Fruit fly (Drosophila melanogaster) whole organism, wandering third instar larva: ENCODE measurements around the gene CG8202.

Experiments used
- Abd-B ChIP-seq: fragments of >200 bp; optimal IDR thresholded peaks from 2 replicates; lab custom pipeline; 2017; ENCODE audit warnings: missing biosample characterization, missing genetic modification characterization
- CG32264 ChIP-seq: fragments of 200-800 bp; sonication (Bioruptor generic); optimal IDR thresholded peaks from 2 replicates; lab custom pipeline; 2016; ENCODE audit warnings: missing biosample characterization, missing genetic modification characterization
- CG9705 ChIP-seq: fragments of 200-800 bp; sonication (Bioruptor generic); optimal IDR thresholded peaks from 2 replicates; lab custom pipeline; 2018; ENCODE audit warnings: missing biosample characterization, mild to moderate bottlenecking, missing genetic modification characterization
- CrebA ChIP-seq: fragments of 200-800 bp; sonication (Bioruptor generic); optimal IDR thresholded peaks from 2 replicates; lab custom pipeline; 2016; ENCODE audit warnings: missing biosample characterization, mild to moderate bottlenecking, missing genetic modification characterization, borderline replicate concordance
- Dfd ChIP-seq: fragments of >200 bp; optimal IDR thresholded peaks from 2 replicates; lab custom pipeline; 2017; ENCODE audit warnings: missing biosample characterization, missing genetic modification characterization
- Dif ChIP-seq: fragments of 200-275, 200-300 bp; sonication (Bioruptor generic); optimal IDR thresholded peaks from 2 replicates; lab custom pipeline; 2018; ENCODE audit warnings: missing biosample characterization, missing genetic modification characterization; ENCODE audit not compliant: partially characterized antibody
- GATAd ChIP-seq: sonication (Bioruptor generic); optimal IDR thresholded peaks from 2 replicates; lab custom pipeline; 2016; ENCODE audit warnings: missing biosample characterization, missing genetic modification characterization
- HLH106 ChIP-seq: fragments of 200-800 bp; optimal IDR thresholded peaks from 3 replicates; lab custom pipeline; 2019; ENCODE audit warnings: missing biosample characterization, mild to moderate bottlenecking, missing genetic modification characterization, moderate library complexity
- Hnf4 ChIP-seq: fragments of 200-800 bp; sonication (Bioruptor generic); optimal IDR thresholded peaks from 2 replicates; lab custom pipeline; 2016; ENCODE audit warnings: missing biosample characterization, mild to moderate bottlenecking, missing genetic modification characterization
- Hr78 ChIP-seq: fragments of >200 bp; optimal IDR thresholded peaks from 2 replicates; lab custom pipeline; 2017; ENCODE audit warnings: missing biosample characterization, missing genetic modification characterization
- Hr83 ChIP-seq: fragments of 200-300 bp; sonication (Bioruptor generic); optimal IDR thresholded peaks from 2 replicates; lab custom pipeline; 2016; ENCODE audit warnings: missing biosample characterization, mild to moderate bottlenecking, missing genetic modification characterization, moderate library complexity; ENCODE audit not compliant: poor library complexity, severe bottlenecking
- Jra ChIP-seq: sonication (Bioruptor generic); optimal IDR thresholded peaks from 2 replicates; lab custom pipeline; 2016; ENCODE audit warnings: missing biosample characterization, missing genetic modification characterization
- Mio ChIP-seq: sonication (Bioruptor generic); optimal IDR thresholded peaks from 2 replicates; lab custom pipeline; 2016; ENCODE audit warnings: missing biosample characterization, missing genetic modification characterization
- Myc ChIP-seq: fragments of >200 bp; optimal IDR thresholded peaks from 2 replicates; lab custom pipeline; 2017
- N ChIP-seq: fragments of >200 bp; optimal IDR thresholded peaks from 2 replicates; lab custom pipeline; 2018; ENCODE audit warnings: missing biosample characterization, missing external identifiers, missing genetic modification characterization
- OdsH ChIP-seq: fragments of 200-800 bp; sonication (Bioruptor generic); optimal IDR thresholded peaks from 2 replicates; lab custom pipeline; 2016; ENCODE audit warnings: missing biosample characterization, mild to moderate bottlenecking, missing genetic modification characterization
- Rel ChIP-seq, 2 experiments: fragments of 200-800 bp; sonication (Bioruptor generic) in 1 of 2; optimal IDR thresholded peaks; 2 replicates in 1 of 2; 3 replicates in 1 of 2; lab custom pipeline; 2016 to 2019; ENCODE audit warnings: mild to moderate bottlenecking in 2 of 2, missing biosample characterization in 2 of 2, missing genetic modification characterization in 2 of 2, moderate library complexity in 1 of 2
- Sp1 ChIP-seq: fragments of 200-800 bp; sonication (Bioruptor generic); optimal IDR thresholded peaks from 3 replicates; lab custom pipeline; 2019; ENCODE audit warnings: missing biosample characterization, mild to moderate bottlenecking, missing genetic modification characterization, moderate library complexity
- Vsx2 ChIP-seq: fragments of 200-300, 225-300 bp; sonication (Bioruptor generic); optimal IDR thresholded peaks from 2 replicates; lab custom pipeline; 2018; ENCODE audit warnings: missing biosample characterization, missing genetic modification characterization; ENCODE audit not compliant: partially characterized antibody
- br ChIP-seq: fragments of 200-800 bp; sonication (Bioruptor generic); optimal IDR thresholded peaks from 2 replicates; lab custom pipeline; 2016; ENCODE audit warnings: missing biosample characterization, missing genetic modification characterization
- brk ChIP-seq: fragments of 200-800 bp; sonication (Bioruptor generic); optimal IDR thresholded peaks from 2 replicates; lab custom pipeline; 2016; ENCODE audit warnings: missing biosample characterization, mild to moderate bottlenecking, missing genetic modification characterization
- dl ChIP-seq, 2 experiments: fragments of 175-275, 200-275 bp in 1 of 2; fragments of 200-275 bp in 1 of 2; sonication (Bioruptor generic); optimal IDR thresholded peaks; lab custom pipeline; 2018; ENCODE audit warnings: mild to moderate bottlenecking in 2 of 2, missing biosample characterization in 2 of 2, missing genetic modification characterization in 2 of 2, moderate library complexity in 2 of 2; ENCODE audit not compliant: partially characterized antibody in 2 of 2, insufficient read depth in 1 of 2
- dmrt93B ChIP-seq: fragments of 200-800 bp; sonication (Bioruptor generic); optimal IDR thresholded peaks from 2 replicates; lab custom pipeline; 2018; ENCODE audit warnings: missing biosample characterization, mild to moderate bottlenecking, missing genetic modification characterization
- dsf ChIP-seq: sonication (Bioruptor generic); optimal IDR thresholded peaks from 2 replicates; lab custom pipeline; 2016; ENCODE audit warnings: missing biosample characterization, missing genetic modification characterization, borderline replicate concordance
- ey ChIP-seq: fragments of 200-800 bp; sonication (Bioruptor generic); optimal IDR thresholded peaks from 2 replicates; lab custom pipeline; 2016; ENCODE audit warnings: missing biosample characterization, missing genetic modification characterization
- foxo ChIP-seq, 2 experiments: fragments of 200-800 bp; sonication (Bioruptor generic); optimal IDR thresholded peaks; 2 replicates in 1 of 2; 3 replicates in 1 of 2; lab custom pipeline; 2016 to 2017; ENCODE audit warnings: missing biosample characterization in 2 of 2, missing genetic modification characterization in 2 of 2
- fru ChIP-seq: fragments of 200-800 bp; sonication (Bioruptor generic); optimal IDR thresholded peaks from 3 replicates; lab custom pipeline; 2016; ENCODE audit warnings: missing biosample characterization, mild to moderate bottlenecking, missing genetic modification characterization
- h ChIP-seq: fragments of 200-800 bp; sonication (Bioruptor generic); optimal IDR thresholded peaks from 3 replicates; lab custom pipeline; 2016; ENCODE audit warnings: missing biosample characterization, mild to moderate bottlenecking, missing genetic modification characterization
- jim ChIP-seq: fragments of 175-275, 200-325 bp; sonication (Bioruptor generic); optimal IDR thresholded peaks from 2 replicates; lab custom pipeline; 2016; ENCODE audit warnings: missing biosample characterization, mild to moderate bottlenecking, missing genetic modification characterization
- lola ChIP-seq: fragments of >200 bp; optimal IDR thresholded peaks from 2 replicates; lab custom pipeline; 2017; ENCODE audit warnings: missing biosample characterization, missing genetic modification characterization
- pan ChIP-seq: fragments of >200 bp; optimal IDR thresholded peaks from 2 replicates; lab custom pipeline; 2017
- psq ChIP-seq: fragments of 200-800 bp; sonication (Bioruptor generic); optimal IDR thresholded peaks from 3 replicates; lab custom pipeline; 2017; ENCODE audit warnings: missing biosample characterization, mild to moderate bottlenecking, missing genetic modification characterization, moderate library complexity
- rgr ChIP-seq: fragments of 200-800 bp; sonication (Bioruptor generic); optimal IDR thresholded peaks from 3 replicates; lab custom pipeline; 2016; ENCODE audit warnings: missing biosample characterization, mild to moderate bottlenecking, missing genetic modification characterization
- sage ChIP-seq: fragments of 200-800 bp; sonication (Bioruptor generic); optimal IDR thresholded peaks from 2 replicates; lab custom pipeline; 2016; ENCODE audit warnings: missing biosample characterization, mild to moderate bottlenecking, missing genetic modification characterization
- sv ChIP-seq: fragments of 200-800 bp; sonication (Bioruptor generic); optimal IDR thresholded peaks from 3 replicates; lab custom pipeline; 2016; ENCODE audit warnings: missing biosample characterization, missing genetic modification characterization
- tai ChIP-seq: sonication (Bioruptor generic); optimal IDR thresholded peaks from 2 replicates; lab custom pipeline; 2016; ENCODE audit warnings: missing biosample characterization, missing genetic modification characterization
- usp ChIP-seq: fragments of >200 bp; optimal IDR thresholded peaks from 2 replicates; lab custom pipeline; 2017; ENCODE audit warnings: missing biosample characterization, missing genetic modification characterization
- woc ChIP-seq: sonication (Bioruptor generic); optimal IDR thresholded peaks from 2 replicates; lab custom pipeline; 2016; ENCODE audit warnings: missing biosample characterization, mild to moderate bottlenecking, missing genetic modification characterization

Gene CG8202

DNA sequence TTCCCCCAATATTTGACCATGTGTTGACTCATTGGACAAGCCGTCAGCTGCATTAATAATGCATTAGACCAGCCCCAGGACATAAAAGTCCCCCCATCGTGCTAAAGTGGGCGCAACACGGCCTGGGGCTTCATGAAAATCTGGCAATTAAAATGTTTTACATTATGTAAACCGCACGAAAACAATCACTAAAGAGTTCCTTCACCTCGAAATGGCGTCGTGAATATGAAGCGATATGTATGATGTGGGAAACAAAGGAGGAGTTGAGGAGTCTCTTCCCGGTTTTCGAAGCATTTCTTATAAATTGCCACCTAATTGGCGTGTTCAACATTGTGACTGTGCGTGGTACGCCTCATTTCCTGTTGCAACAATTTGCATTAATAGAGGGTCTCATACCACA, 10.8 kb downstream of the CG8202 start:
- TF ChIP-seq lola (no peak), psq (GFP tag; lab: Kevin White, UChicago) (no peak), Hr78 (no peak), h (GFP tag; lab: Kevin White, UChicago) (no peak), GATAd (GFP tag; lab: Kevin White, UChicago) (no peak), Dif (GFP tag; lab: Kevin White, UChicago) (no peak)

DNA sequence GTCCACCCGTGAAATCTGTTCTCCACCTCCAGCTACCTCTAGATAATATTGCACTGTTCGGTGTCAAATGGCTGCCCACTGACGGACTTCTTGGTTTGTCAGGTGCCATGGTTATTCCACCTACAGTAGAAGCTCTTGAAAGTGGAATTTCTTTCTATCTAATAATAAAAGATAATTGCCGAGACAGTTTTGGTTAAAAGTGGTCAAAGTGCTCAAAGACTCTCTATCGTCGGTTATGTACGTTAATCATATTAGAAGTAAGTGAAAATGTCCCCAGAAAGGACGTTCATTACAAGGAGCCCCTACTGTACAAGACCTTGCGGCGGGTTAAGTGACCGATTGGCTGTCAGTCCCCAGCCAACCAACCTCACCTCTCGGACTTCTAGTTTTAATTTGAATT, 12.3 kb downstream of the CG8202 start:
- TF ChIP-seq sage (GFP tag; lab: Kevin White, UChicago) (no peak), Hr83 (GFP tag; lab: Kevin White, UChicago) (no peak), Mio (no peak), dmrt93B (GFP tag; lab: Kevin White, UChicago) (peak; percentile 19), psq (GFP tag; lab: Kevin White, UChicago) (peak; percentile 12), fru (GFP tag; lab: Kevin White, UChicago) (peak; percentile 47), brk (GFP tag; lab: Kevin White, UChicago) (no peak), rgr (GFP tag; lab: Kevin White, UChicago) (peak; percentile 50), CG9705 (GFP tag; lab: Kevin White, UChicago) (no peak), Sp1 (no peak), foxo (GFP tag; optimal IDR thresholded peaks at IDR 0.05; lab: Kevin White, UChicago) (peak in 1 of 2 experiments; percentile 53), pan (lab: Kevin White, UChicago) (no peak), Myc (lab: Kevin White, UChicago) (no peak), Dfd (no peak), HLH106 (tag; lab: Kevin White, UChicago) (peak; percentile 52), woc (GFP tag; lab: Kevin White, UChicago) (no peak), Abd-B (GFP tag; lab: Kevin White, UChicago) (no peak), Hnf4 (GFP tag; lab: Kevin White, UChicago) (peak; percentile 54), Vsx2 (no peak), tai (peak; percentile 54), usp (GFP tag; lab: Kevin White, UChicago) (no peak), dl (GFP tag; optimal IDR thresholded peaks at IDR 0.05; lab: Kevin White, UChicago; ENCODE audit: insufficient read depth in 1 of 2, partially characterized antibody in 2 of 2) (no peak), ey (peak; percentile 65), GATAd (GFP tag; lab: Kevin White, UChicago) (no peak), Dif (GFP tag; lab: Kevin White, UChicago) (no peak), N (no peak), OdsH (GFP tag; lab: Kevin White, UChicago) (peak; percentile 46), Rel (GFP tag; optimal IDR thresholded peaks at IDR 0.05; lab: Kevin White, UChicago) (no peak), Rel (tag; optimal IDR thresholded peaks at IDR 0.05; lab: Kevin White, UChicago) (no peak), lola (no peak), sv (peak; percentile 15), CrebA (no peak), br (GFP tag; lab: Kevin White, UChicago) (peak; percentile 42), Hr78 (no peak), Jra (GFP tag; lab: Kevin White, UChicago) (no peak), jim (GFP tag; lab: Kevin White, UChicago) (no peak), CG32264 (GFP tag; lab: Kevin White, UChicago) (no peak), dsf (GFP tag; lab: Kevin White, UChicago) (no peak), h (GFP tag; lab: Kevin White, UChicago) (peak; percentile 60)
- TF ChIP-seq, all 38 proteins: peak for 13

DNA sequence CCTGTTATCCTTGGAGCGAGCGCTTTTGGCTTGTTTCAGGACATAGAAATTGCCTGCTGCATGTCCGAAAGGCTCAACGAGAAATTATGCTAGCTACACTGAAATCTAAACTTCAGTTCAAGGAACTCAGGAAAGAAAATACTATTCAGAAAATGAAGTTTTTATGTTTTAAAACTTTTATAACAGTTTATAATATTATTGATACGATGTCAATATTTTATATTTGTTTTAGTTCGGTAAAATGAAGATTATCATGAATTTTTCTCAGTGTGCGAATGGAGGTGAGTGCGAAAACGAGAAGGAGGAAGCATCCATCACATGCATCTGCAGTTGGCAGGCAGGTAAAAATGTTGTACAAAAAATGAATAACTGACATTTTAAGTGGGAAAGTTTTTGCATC, 14.5 kb downstream of the CG8202 start:
- TF ChIP-seq dsf (GFP tag; lab: Kevin White, UChicago) (no peak), pan (lab: Kevin White, UChicago) (no peak), h (GFP tag; lab: Kevin White, UChicago) (peak; percentile 72), lola (no peak), Vsx2 (no peak), Hnf4 (GFP tag; lab: Kevin White, UChicago) (peak; percentile 74), GATAd (GFP tag; lab: Kevin White, UChicago) (no peak), CG9705 (GFP tag; lab: Kevin White, UChicago) (no peak), foxo (GFP tag; optimal IDR thresholded peaks at IDR 0.05; lab: Kevin White, UChicago) (peak in 1 of 2 experiments; percentile 82), brk (GFP tag; lab: Kevin White, UChicago) (peak; percentile 46), fru (GFP tag; lab: Kevin White, UChicago) (peak; percentile 78), ey (peak; percentile 62), HLH106 (tag; lab: Kevin White, UChicago) (peak; percentile 76), Sp1 (peak; percentile 71), Mio (no peak), dl (GFP tag; optimal IDR thresholded peaks at IDR 0.05; lab: Kevin White, UChicago; ENCODE audit: insufficient read depth in 1 of 2, partially characterized antibody in 2 of 2) (no peak), tai (no peak), Dfd (no peak), N (no peak), jim (GFP tag; lab: Kevin White, UChicago) (no peak), Hr83 (GFP tag; lab: Kevin White, UChicago) (no peak), Hr78 (no peak), Jra (GFP tag; lab: Kevin White, UChicago) (peak; percentile 22), usp (GFP tag; lab: Kevin White, UChicago) (no peak), OdsH (GFP tag; lab: Kevin White, UChicago) (peak; percentile 83), Rel (GFP tag; optimal IDR thresholded peaks at IDR 0.05; lab: Kevin White, UChicago) (no peak), Rel (tag; optimal IDR thresholded peaks at IDR 0.05; lab: Kevin White, UChicago) (no peak), CG32264 (GFP tag; lab: Kevin White, UChicago) (no peak), CrebA (no peak), sage (GFP tag; lab: Kevin White, UChicago) (peak; percentile 63), sv (no peak), br (GFP tag; lab: Kevin White, UChicago) (peak; percentile 62), Myc (lab: Kevin White, UChicago) (no peak), dmrt93B (GFP tag; lab: Kevin White, UChicago) (peak; percentile 41), woc (GFP tag; lab: Kevin White, UChicago) (peak; percentile 56), rgr (GFP tag; lab: Kevin White, UChicago) (peak; percentile 80), Dif (GFP tag; lab: Kevin White, UChicago) (no peak), Abd-B (GFP tag; lab: Kevin White, UChicago) (no peak), psq (GFP tag; lab: Kevin White, UChicago) (peak; percentile 72)
